Worm (Caenorhabditis elegans) whole organism, L1 larva: ENCODE measurements around the gene gtf-2E2.

Experiments
- ama-1 ChIP-seq: fragments of 150-350 bp; optimal IDR thresholded peaks from 2 replicates; lab custom pipeline; 2014
- lin-14 ChIP-seq: fragments of 200-800 bp; sonication (Bioruptor generic); optimal IDR thresholded peaks from 2 replicates; lab custom pipeline; 2018; ENCODE audit warnings: mild to moderate bottlenecking, missing genetic modification characterization, moderate library complexity, missing compliant biosample characterization
- lin-39 ChIP-seq: fragments of 150-350 bp; optimal IDR thresholded peaks from 2 replicates; lab custom pipeline; 2014; ENCODE audit warnings: missing biosample characterization, missing genetic modification reagents, missing genetic modification characterization
- nhr-47 ChIP-seq: sonication (generic microtip); optimal IDR thresholded peaks from 2 replicates; lab custom pipeline; 2016; ENCODE audit warnings: mild to moderate bottlenecking, missing genetic modification characterization, moderate library complexity, missing compliant biosample characterization
- skn-1 ChIP-seq: fragments of 150-350 bp; optimal IDR thresholded peaks from 2 replicates; lab custom pipeline; 2014; ENCODE audit warnings: missing biosample characterization, missing genetic modification characterization
- sox-4 ChIP-seq: sonication (generic microtip); optimal IDR thresholded peaks from 2 replicates; lab custom pipeline; 2016; ENCODE audit warnings: missing genetic modification characterization, missing compliant biosample characterization
- tbx-2 ChIP-seq: sonication (generic microtip); optimal IDR thresholded peaks from 2 replicates; lab custom pipeline; 2016; ENCODE audit warnings: missing genetic modification characterization, missing compliant biosample characterization

The gtf-2E2 gene

ce11 chrII:11492843-11493242 lies 49.5 kb downstream of the gtf-2E2 start, which contains the start of gene hacl-1 (continued):
- TF ChIP-seq lin-39 (tag; lab: Kevin White, UChicago) (no peak), lin-14 (GFP tag; lab: Kevin White, UChicago) (peak; percentile 35), skn-1 (tag; lab: Kevin White, UChicago) (peak; percentile 31), tbx-2 (tag; lab: Kevin White, UChicago) (no peak), sox-4 (tag; lab: Kevin White, UChicago) (no peak), nhr-47 (tag; lab: Kevin White, UChicago) (peak; percentile 34), ama-1 (lab: Kevin White, UChicago) (no peak)
